Worm (Caenorhabditis elegans) whole organism, early embryonic: Measurements from ENCODE around the gene rgs-5.

Experiments
- ama-1 ChIP-seq: fragments of 150-350 bp; optimal IDR thresholded peaks from 2 replicates; lab custom pipeline; 2014
- flt-1 ChIP-seq: fragments of 200-800 bp; sonication (Bioruptor generic); IDR thresholded peaks from 2 replicates; pipeline ENCODE4 v1.3.6; 2022; ENCODE audit warnings: missing genetic modification characterization, missing compliant biosample characterization
- hmg-4 ChIP-seq: fragments of 200-800 bp; sonication (Bioruptor generic); optimal IDR thresholded peaks from 2 replicates; lab custom pipeline; 2018; ENCODE audit warnings: mild to moderate bottlenecking, missing genetic modification characterization, missing compliant biosample characterization
- sea-1 ChIP-seq: fragments of 200-800 bp; sonication (Bioruptor generic); conservative IDR thresholded peaks from 2 replicates; pipeline ENCODE4 v1.3.6; 2022; ENCODE audit warnings: missing genetic modification characterization, missing compliant biosample characterization

ce11 chrIII:5715467-5715866, 17.1 kb downstream of the rgs-5 start:
- TF ChIP-seq sea-1 (GFP tag; lab: Robert Waterston, UW) (no peak), hmg-4 (GFP tag; lab: Kevin White, UChicago) (peak; percentile 61), flt-1 (GFP tag; lab: Robert Waterston, UW) (no peak), ama-1 (lab: Kevin White, UChicago) (no peak)
